Worm (Caenorhabditis elegans): ENCODE measurements around the gene nhr-45.

The nhr-45 gene

DNA sequence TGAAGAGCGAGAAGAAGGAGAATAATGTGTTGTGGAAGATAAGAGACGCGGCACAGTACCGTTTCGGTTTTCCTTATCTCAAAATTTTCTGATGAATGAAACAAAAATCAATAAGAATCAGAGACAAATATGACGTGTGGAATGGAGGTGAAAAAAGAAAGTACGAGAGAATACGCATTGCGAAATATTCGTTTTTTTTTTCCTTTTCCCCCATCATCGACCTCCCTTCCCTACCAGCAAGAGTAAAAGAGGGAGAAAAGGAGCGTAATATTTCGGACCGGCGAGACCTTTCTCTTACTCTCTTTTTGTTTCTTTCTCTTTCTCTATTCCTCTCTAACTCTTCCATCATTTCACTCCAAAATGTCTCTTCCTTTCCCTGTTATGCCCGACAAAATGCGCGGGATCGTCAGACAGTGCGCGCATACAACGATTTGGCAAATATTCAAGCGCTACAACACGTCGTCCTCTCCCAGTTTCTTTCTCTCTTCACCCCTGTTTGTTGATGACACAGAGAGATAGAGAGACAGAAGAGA lies 2.2 kb upstream of the nhr-45 start (continued):
- TF ChIP-seq madf-5 (GFP tag; IDR thresholded peaks at IDR 0.05): no peak
- peak in 1 of 2 experiments; percentile 23 for TF ChIP-seq hif-1 (tag; optimal IDR thresholded peaks at IDR 0.05)
- peak; percentile 65 for TF ChIP-seq mep-1 (tag; optimal IDR thresholded peaks at IDR 0.05)
- TF ChIP-seq hlh-30 (tag; optimal IDR thresholded peaks at IDR 0.05; ENCODE audit: insufficient read depth): no peak
- peak; percentile 11 for TF ChIP-seq duxl-1 (tag; optimal IDR thresholded peaks at IDR 0.05; ENCODE audit: poor library complexity)
- TF ChIP-seq hlh-11 (tag; optimal IDR thresholded peaks at IDR 0.05): peak; percentile 70
- TF ChIP-seq T20F7.1 (GFP tag; optimal IDR thresholded peaks at IDR 0.05): no peak
- no peak for TF ChIP-seq zag-1 (tag; optimal IDR thresholded peaks at IDR 0.05)
- TF ChIP-seq set-16 (GFP tag; IDR thresholded peaks at IDR 0.05): no peak
- no peak for TF ChIP-seq daf-19 (GFP tag; conservative IDR thresholded peaks at IDR 0.05)
- peak; percentile 77 for TF ChIP-seq nhr-6 (tag; optimal IDR thresholded peaks at IDR 0.05)
- no peak for TF ChIP-seq lin-29 (GFP tag; IDR thresholded peaks at IDR 0.05)
- TF ChIP-seq dve-1 (tag; optimal IDR thresholded peaks at IDR 0.05; ENCODE audit: insufficient read depth): peak; percentile 69
- no peak for TF ChIP-seq lin-39 (tag; optimal IDR thresholded peaks at IDR 0.05)
- TF ChIP-seq sdz-12 (GFP tag; optimal IDR thresholded peaks at IDR 0.05): no peak
- no peak for TF ChIP-seq skn-1 (tag; optimal IDR thresholded peaks at IDR 0.05)
- TF ChIP-seq tra-1 (GFP tag; IDR thresholded peaks at IDR 0.05): no peak
- TF ChIP-seq lin-1 (GFP tag; IDR thresholded peaks at IDR 0.05): no peak
- no peak for TF ChIP-seq dmd-8 (GFP tag; IDR thresholded peaks at IDR 0.05)
- no peak for TF ChIP-seq Y75B8A.6 (GFP tag; IDR thresholded peaks at IDR 0.05)
- TF ChIP-seq dmd-6 (GFP tag; IDR thresholded peaks at IDR 0.05): peak; percentile 76
- TF ChIP-seq vab-7 (GFP tag; IDR thresholded peaks at IDR 0.05): no peak
- no peak for TF ChIP-seq nhr-42 (GFP tag; IDR thresholded peaks at IDR 0.05)
- no peak for TF ChIP-seq lin-13 (GFP tag; optimal IDR thresholded peaks at IDR 0.05)
- TF ChIP-seq hmg-1.1 (GFP tag; IDR thresholded peaks at IDR 0.05): peak; percentile 53; the same call in 1 of the 2 replicates
- peak; percentile 26 for TF ChIP-seq rbr-2 (tag; optimal IDR thresholded peaks at IDR 0.05)
- TF ChIP-seq ceh-44 (GFP tag; IDR thresholded peaks at IDR 0.05): no peak
- no peak for TF ChIP-seq mdt-29 (GFP tag; IDR thresholded peaks at IDR 0.05)

ce11 chrX:4658706-4659105 lies 1.4 kb downstream of the nhr-45 start:
- TF ChIP-seq dve-1 (tag; optimal IDR thresholded peaks at IDR 0.05; ENCODE audit: insufficient read depth): peak; percentile 6
- TF ChIP-seq dmd-8 (GFP tag; IDR thresholded peaks at IDR 0.05): no peak
- TF ChIP-seq nhr-10 (tag; optimal IDR thresholded peaks at IDR 0.05): no peak
- TF ChIP-seq nhr-102 (tag; optimal IDR thresholded peaks at IDR 0.05): peak; percentile 24
- TF ChIP-seq pqm-1 (tag; optimal IDR thresholded peaks at IDR 0.05): peak; percentile 4
- TF ChIP-seq hlh-11 (tag; optimal IDR thresholded peaks at IDR 0.05): peak; percentile 24
- peak; percentile 96 for TF ChIP-seq nhr-28 (tag; optimal IDR thresholded peaks at IDR 0.05)
- TF ChIP-seq dmd-6 (GFP tag; IDR thresholded peaks at IDR 0.05): peak; percentile 37; the same call in 1 of the 2 replicates

- TF ChIP-seq cey-2 (tag; optimal IDR thresholded peaks at IDR 0.05; ENCODE audit: borderline replicate concordance, insufficient read depth): no peak
- peak; percentile 38 for TF ChIP-seq aha-1 (tag)
- peak in 1 of 2 experiments; percentile 44 for TF ChIP-seq unc-62 (GFP tag; optimal IDR thresholded peaks at IDR 0.05 in 1 of 2)
- no peak for TF ChIP-seq unc-62 (tag; optimal IDR thresholded peaks at IDR 0.05)
- no peak for TF ChIP-seq duxl-1 (tag; optimal IDR thresholded peaks at IDR 0.05; ENCODE audit: poor library complexity)
Observed at ce11 chrX:4658303-4658702, 1.8 kb downstream of the nhr-45 start.

ce11 chrX:4657577-4657976 lies 2.5 kb downstream of the nhr-45 start:
- TF ChIP-seq nhr-10 (tag; optimal IDR thresholded peaks at IDR 0.05): no peak
- TF ChIP-seq mes-2 (tag; optimal IDR thresholded peaks at IDR 0.05; ENCODE audit: poor library complexity, severe bottlenecking): no peak
- no peak for TF ChIP-seq ztf-11 (tag; optimal IDR thresholded peaks at IDR 0.05)
- TF ChIP-seq nhr-25 (tag; optimal IDR thresholded peaks at IDR 0.05; ENCODE audit: borderline replicate concordance, insufficient read depth): no peak
- no peak for TF ChIP-seq nhr-76 (tag; optimal IDR thresholded peaks at IDR 0.05)
- TF ChIP-seq duxl-1 (tag; optimal IDR thresholded peaks at IDR 0.05; ENCODE audit: poor library complexity): no peak
- TF ChIP-seq daf-12 (tag; optimal IDR thresholded peaks at IDR 0.05): no peak
- no peak for TF ChIP-seq F49E8.2 (tag; optimal IDR thresholded peaks at IDR 0.05; ENCODE audit: borderline replicate concordance)
- no peak for TF ChIP-seq fos-1 (tag; optimal IDR thresholded peaks at IDR 0.05)
- no peak for TF ChIP-seq nhr-237 (tag; optimal IDR thresholded peaks at IDR 0.05)
- no peak for TF ChIP-seq mxl-2 (GFP tag; conservative IDR thresholded peaks at IDR 0.05)
- TF ChIP-seq ZK546.5 (tag; optimal IDR thresholded peaks at IDR 0.05): no peak
- TF ChIP-seq dmd-9 (GFP tag; IDR thresholded peaks at IDR 0.05): no peak

Data from whole organism, L4 larva.